Fruit fly (Drosophila melanogaster): ENCODE data around the gene Sfp38D.

Gene Sfp38D

dm6 chr2L:20664428-20664827 is 23.7 kb downstream of the Sfp38D start:
- TF ChIP-seq Hr83 (GFP tag; optimal IDR thresholded peaks at IDR 0.05; ENCODE audit: poor library complexity, severe bottlenecking) (no peak), HLH106 (tag; optimal IDR thresholded peaks at IDR 0.05) (no peak), Vsx2 (GFP tag; optimal IDR thresholded peaks at IDR 0.05; ENCODE audit: partially characterized antibody) (no peak)

dm6 chr2L:20671212-20671611 is 30.5 kb downstream of the Sfp38D start:
- TF ChIP-seq jim (GFP tag; optimal IDR thresholded peaks at IDR 0.05) (no peak), Abd-B (GFP tag; optimal IDR thresholded peaks at IDR 0.05) (no peak), pan (optimal IDR thresholded peaks at IDR 0.05) (no peak), CG32264 (GFP tag; optimal IDR thresholded peaks at IDR 0.05) (no peak), fru (GFP tag; optimal IDR thresholded peaks at IDR 0.05) (no peak), sage (GFP tag; optimal IDR thresholded peaks at IDR 0.05) (no peak), foxo (GFP tag; optimal IDR thresholded peaks at IDR 0.05) (no peak)

DNA sequence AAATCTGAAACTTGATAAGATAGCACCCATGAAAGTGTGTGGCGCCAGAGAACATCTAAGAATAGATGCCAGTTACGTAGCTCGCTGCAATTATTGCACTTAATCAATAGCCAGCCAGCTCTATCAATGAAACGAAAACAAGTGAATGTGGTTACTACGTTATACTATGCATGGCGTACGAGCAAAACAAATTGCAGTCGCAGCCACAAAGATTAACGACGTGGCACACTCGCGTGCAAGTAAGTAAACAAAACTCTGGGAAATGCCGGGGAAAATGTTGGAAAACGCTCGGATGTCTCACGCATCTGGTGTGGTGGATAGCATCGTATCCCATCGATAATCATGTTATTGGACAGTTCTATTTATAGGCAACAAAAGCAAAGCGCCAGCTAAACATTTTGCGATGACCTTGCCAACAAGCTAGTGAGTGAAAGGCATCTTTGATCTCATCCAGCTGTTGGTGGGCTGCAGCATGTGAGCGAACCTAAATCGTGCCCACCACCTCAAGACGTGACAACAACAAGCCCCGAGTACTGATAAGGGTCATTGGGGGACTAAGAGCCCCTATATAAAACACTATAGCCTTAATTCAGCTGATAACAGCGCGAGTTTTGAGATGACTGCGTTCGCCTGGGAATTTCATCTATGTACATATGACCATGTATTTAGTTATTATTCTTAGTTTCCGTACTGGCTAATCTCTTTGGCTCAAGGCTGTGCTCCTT is 33.2 kb downstream of the Sfp38D start:
- TF ChIP-seq Myc (optimal IDR thresholded peaks at IDR 0.05) (no peak), dsf (GFP tag; optimal IDR thresholded peaks at IDR 0.05; ENCODE audit: borderline replicate concordance) (no peak), Hr83 (GFP tag; optimal IDR thresholded peaks at IDR 0.05; ENCODE audit: poor library complexity, severe bottlenecking) (no peak), Abd-B (GFP tag; optimal IDR thresholded peaks at IDR 0.05) (no peak)

DNA sequence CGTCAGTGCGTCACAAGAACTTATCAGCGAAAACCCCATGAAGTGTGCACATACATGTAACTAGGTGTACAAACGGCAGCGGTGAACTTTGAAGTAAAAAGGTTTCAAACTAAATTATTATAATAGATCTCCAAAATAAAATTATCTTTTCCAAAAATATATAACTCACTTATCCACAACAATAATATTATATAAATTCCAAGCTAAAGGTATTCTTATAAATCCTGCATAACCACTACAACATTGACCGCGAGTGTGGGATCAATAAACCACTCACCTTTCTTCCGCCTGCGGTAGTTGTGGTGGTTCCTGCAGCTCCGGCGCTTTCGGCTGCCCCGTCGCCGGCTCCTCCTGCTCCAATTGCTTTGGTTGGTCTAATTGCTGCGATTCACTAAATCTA is 34.0 kb downstream of the Sfp38D start:
- TF ChIP-seq sage (GFP tag; optimal IDR thresholded peaks at IDR 0.05) (no peak), sv (GFP tag; optimal IDR thresholded peaks at IDR 0.05) (no peak), dsf (GFP tag; optimal IDR thresholded peaks at IDR 0.05; ENCODE audit: borderline replicate concordance) (no peak), fru (GFP tag; optimal IDR thresholded peaks at IDR 0.05) (no peak), lola (GFP tag; optimal IDR thresholded peaks at IDR 0.05) (no peak), CrebA (GFP tag; optimal IDR thresholded peaks at IDR 0.05; ENCODE audit: borderline replicate concordance) (no peak), tai (GFP tag; optimal IDR thresholded peaks at IDR 0.05) (no peak), woc (GFP tag; optimal IDR thresholded peaks at IDR 0.05) (no peak), Hr78 (GFP tag; optimal IDR thresholded peaks at IDR 0.05) (no peak), psq (GFP tag; optimal IDR thresholded peaks at IDR 0.05) (no peak), Rel (GFP tag; optimal IDR thresholded peaks at IDR 0.05) (no peak), Rel (tag; optimal IDR thresholded peaks at IDR 0.05) (no peak), N (GFP tag; optimal IDR thresholded peaks at IDR 0.05) (no peak), foxo (GFP tag; optimal IDR thresholded peaks at IDR 0.05) (no peak), h (GFP tag; optimal IDR thresholded peaks at IDR 0.05) (no peak)

DNA sequence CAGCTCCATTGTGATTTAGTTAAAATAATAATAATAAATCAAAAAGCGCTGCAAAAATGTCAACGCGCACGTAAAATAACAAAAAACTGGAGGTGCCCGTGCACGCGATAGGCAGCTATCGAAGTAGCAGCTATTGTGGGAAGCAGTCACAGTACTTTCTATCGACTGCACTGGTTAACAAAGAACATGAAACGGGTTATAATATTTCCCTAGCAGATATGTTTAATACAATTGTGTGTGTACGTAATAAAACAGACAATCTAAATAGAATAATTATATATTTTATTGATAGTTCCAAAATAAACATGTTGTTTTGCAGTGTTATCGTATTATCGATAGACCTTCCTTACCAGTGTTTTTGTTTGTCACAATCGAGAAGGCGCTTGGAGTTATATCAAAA is 35.2 kb downstream of the Sfp38D start, which contains the start of the genes CG31678 and IKKepsilon:
Gene CG31678, minus strand, starts transcription at position 67 of the 400 bp plus-strand sequence.
Gene IKKepsilon, plus strand, starts transcription at position 171 of the 400 bp plus-strand sequence.
- TF ChIP-seq OdsH (GFP tag; optimal IDR thresholded peaks at IDR 0.05) (peak; percentile 36), HLH106 (tag; optimal IDR thresholded peaks at IDR 0.05) (peak; percentile 46), CG9705 (GFP tag; optimal IDR thresholded peaks at IDR 0.05) (no peak), jim (GFP tag; optimal IDR thresholded peaks at IDR 0.05) (no peak), dl (GFP tag; optimal IDR thresholded peaks at IDR 0.05; ENCODE audit: insufficient read depth in 1 of 2, partially characterized antibody in 2 of 2) (no peak), Mio (GFP tag; optimal IDR thresholded peaks at IDR 0.05) (no peak), Abd-B (GFP tag; optimal IDR thresholded peaks at IDR 0.05) (no peak), lola (GFP tag; optimal IDR thresholded peaks at IDR 0.05) (no peak), pan (optimal IDR thresholded peaks at IDR 0.05) (no peak), Dfd (GFP tag; optimal IDR thresholded peaks at IDR 0.05) (no peak), Sp1 (GFP tag; optimal IDR thresholded peaks at IDR 0.05) (peak; percentile 29), CG32264 (GFP tag; optimal IDR thresholded peaks at IDR 0.05) (no peak), Dif (GFP tag; optimal IDR thresholded peaks at IDR 0.05; ENCODE audit: partially characterized antibody) (no peak), dmrt93B (GFP tag; optimal IDR thresholded peaks at IDR 0.05) (no peak), sage (GFP tag; optimal IDR thresholded peaks at IDR 0.05) (no peak), N (GFP tag; optimal IDR thresholded peaks at IDR 0.05) (no peak), Jra (GFP tag; optimal IDR thresholded peaks at IDR 0.05) (no peak), rgr (GFP tag; optimal IDR thresholded peaks at IDR 0.05) (peak; percentile 74), woc (GFP tag; optimal IDR thresholded peaks at IDR 0.05) (no peak), Myc (optimal IDR thresholded peaks at IDR 0.05) (peak; percentile 50), CrebA (GFP tag; optimal IDR thresholded peaks at IDR 0.05; ENCODE audit: borderline replicate concordance) (no peak), Hr83 (GFP tag; optimal IDR thresholded peaks at IDR 0.05; ENCODE audit: poor library complexity, severe bottlenecking) (peak; percentile 25), brk (GFP tag; optimal IDR thresholded peaks at IDR 0.05) (no peak), GATAd (GFP tag; optimal IDR thresholded peaks at IDR 0.05) (peak; percentile 18), Hr78 (GFP tag; optimal IDR thresholded peaks at IDR 0.05) (no peak), Vsx2 (GFP tag; optimal IDR thresholded peaks at IDR 0.05; ENCODE audit: partially characterized antibody) (no peak), fru (GFP tag; optimal IDR thresholded peaks at IDR 0.05) (peak; percentile 33), Rel (GFP tag; optimal IDR thresholded peaks at IDR 0.05) (no peak), Rel (tag; optimal IDR thresholded peaks at IDR 0.05) (no peak), usp (GFP tag; optimal IDR thresholded peaks at IDR 0.05) (no peak), ey (GFP tag; optimal IDR thresholded peaks at IDR 0.05) (peak; percentile 35), sv (GFP tag; optimal IDR thresholded peaks at IDR 0.05) (peak; percentile 48), Hnf4 (GFP tag; optimal IDR thresholded peaks at IDR 0.05) (peak; percentile 69), dsf (GFP tag; optimal IDR thresholded peaks at IDR 0.05; ENCODE audit: borderline replicate concordance) (no peak), h (GFP tag; optimal IDR thresholded peaks at IDR 0.05) (peak; percentile 65), tai (GFP tag; optimal IDR thresholded peaks at IDR 0.05) (no peak)
